Fruit fly (Drosophila melanogaster): ENCODE results near the gene CG4613.
A peak's percentile ranks its signal among the peaks of the same experiment; 100 is the strongest.

The CG4613 gene

DNA sequence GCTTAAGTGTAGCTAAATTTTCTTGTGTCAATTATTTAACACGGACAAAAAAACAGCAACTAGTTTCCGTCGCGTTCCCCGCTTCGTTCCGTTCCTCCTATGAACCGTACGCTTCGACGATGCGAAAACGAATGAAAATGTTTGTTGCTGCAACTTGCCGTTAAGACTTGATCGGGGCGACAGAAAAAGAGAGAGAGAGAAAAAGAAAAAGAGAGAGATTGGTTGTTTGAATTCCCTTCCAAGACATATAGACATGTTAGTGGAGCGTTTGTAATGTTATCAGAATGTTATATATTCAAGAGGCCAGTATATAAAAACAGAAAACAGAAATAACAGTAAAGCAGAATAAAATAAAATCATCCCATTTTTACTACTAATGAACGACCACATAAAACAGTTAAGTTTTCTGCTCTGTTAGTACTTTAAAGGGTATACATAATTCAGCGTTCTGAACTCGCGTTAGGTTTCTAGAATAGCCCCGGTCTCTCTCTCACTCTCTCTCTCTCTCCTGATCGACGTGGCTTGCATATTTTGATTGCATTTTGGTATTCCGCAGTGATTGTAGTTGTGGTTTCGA lies 29.4 kb upstream of the CG4613 start, which contains the start of gene Gbs-70E:
Gene Gbs-70E (minus strand): TSS at position 137 of the 577 bp plus-strand sequence.
- peak; percentile 96 for TF ChIP-seq topi (GFP tag; optimal IDR thresholded peaks at IDR 0.05)
- peak; percentile 94 for TF ChIP-seq CG34406 (GFP tag; optimal IDR thresholded peaks at IDR 0.05)
- TF ChIP-seq Hr39 (GFP tag; optimal IDR thresholded peaks at IDR 0.05) = peak; percentile 94
- peak; percentile 95 for TF ChIP-seq Sox102F (GFP tag; optimal IDR thresholded peaks at IDR 0.05)
- TF ChIP-seq eg (GFP tag; IDR thresholded peaks at IDR 0.05) = peak; percentile 88
- peak; percentile 98 for TF ChIP-seq esn (GFP tag; optimal IDR thresholded peaks at IDR 0.05)
- TF ChIP-seq acj6 (GFP tag; optimal IDR thresholded peaks at IDR 0.05) = peak; percentile 94
- peak; percentile 99 for TF ChIP-seq svp (GFP tag)
- TF ChIP-seq Hr4 (GFP tag; optimal IDR thresholded peaks at IDR 0.05) = peak; percentile 95
- TF ChIP-seq CG9139 (GFP tag; optimal IDR thresholded peaks at IDR 0.05) = peak; percentile 91
- TF ChIP-seq pdm3 (GFP tag; optimal IDR thresholded peaks at IDR 0.05) = peak; percentile 95
- peak; percentile 93 for TF ChIP-seq CG11762 (GFP tag; optimal IDR thresholded peaks at IDR 0.05; ENCODE audit: insufficient read depth)
- peak; percentile 94 for TF ChIP-seq CG31627 (GFP tag; optimal IDR thresholded peaks at IDR 0.05)
- peak; percentile 91 for TF ChIP-seq CG32006 (GFP tag; optimal IDR thresholded peaks at IDR 0.05)
- peak; percentile 93 for TF ChIP-seq CG8632 (GFP tag; optimal IDR thresholded peaks at IDR 0.05)
- peak; percentile 96 for TF ChIP-seq CG15336 (GFP tag; IDR thresholded peaks at IDR 0.05)
- peak; percentile 87 for TF ChIP-seq CG10669 (GFP tag; optimal IDR thresholded peaks at IDR 0.05)
- TF ChIP-seq spab (GFP tag; optimal IDR thresholded peaks at IDR 0.05) = peak; percentile 89
- peak; percentile 70 for TF ChIP-seq dac (GFP tag; optimal IDR thresholded peaks at IDR 0.05)
- TF ChIP-seq lz (GFP tag; optimal IDR thresholded peaks at IDR 0.05) = peak; percentile 96
- TF ChIP-seq cyc (GFP tag; optimal IDR thresholded peaks at IDR 0.05) = peak; percentile 92
- TF ChIP-seq Eip78C (GFP tag) = peak; percentile 99
- peak; percentile 93 for TF ChIP-seq Ets21C (GFP tag; optimal IDR thresholded peaks at IDR 0.05)
- peak; percentile 93 for TF ChIP-seq CG6808 (GFP tag; optimal IDR thresholded peaks at IDR 0.05)
- TF ChIP-seq Sox15 (GFP tag; optimal IDR thresholded peaks at IDR 0.05) = peak; percentile 91
- TF ChIP-seq Smox (GFP tag; optimal IDR thresholded peaks at IDR 0.05) = peak; percentile 94
- TF ChIP-seq Eip93F (GFP tag; optimal IDR thresholded peaks at IDR 0.05) = peak; percentile 69
- peak; percentile 71 for TF ChIP-seq CG4318 (GFP tag; optimal IDR thresholded peaks at IDR 0.05)
- TF ChIP-seq Sox14 (GFP tag; optimal IDR thresholded peaks at IDR 0.05) = peak; percentile 96
- peak; percentile 96 for TF ChIP-seq CG6792 (GFP tag; optimal IDR thresholded peaks at IDR 0.05)
- peak; percentile 94 for TF ChIP-seq CG3919 (GFP tag; optimal IDR thresholded peaks at IDR 0.05)
- peak; percentile 73 to 90 for TF ChIP-seq salr (GFP tag; optimal IDR thresholded peaks at IDR 0.05)
- TF ChIP-seq CG6276 (GFP tag; optimal IDR thresholded peaks at IDR 0.05) = peak; percentile 89
- TF ChIP-seq Hr38 (GFP tag; optimal IDR thresholded peaks at IDR 0.05) = no peak
- TF ChIP-seq dsx (GFP tag; optimal IDR thresholded peaks at IDR 0.05; ENCODE audit: poor library complexity, severe bottlenecking) = peak; percentile 92
- peak; percentile 88 for TF ChIP-seq CG6163 (GFP tag; IDR thresholded peaks at IDR 0.05)
- peak; percentile 90 for TF ChIP-seq CG8319 (GFP tag; optimal IDR thresholded peaks at IDR 0.05)
- TF ChIP-seq CG3032 (tag; optimal IDR thresholded peaks at IDR 0.05) = peak; percentile 89
- peak; percentile 95 for TF ChIP-seq net (GFP tag; optimal IDR thresholded peaks at IDR 0.05)
- peak; percentile 92 for TF ChIP-seq CG16779 (tag; optimal IDR thresholded peaks at IDR 0.05)
- peak; percentile 85 for TF ChIP-seq fd85E (GFP tag; optimal IDR thresholded peaks at IDR 0.05)
- peak; percentile 91 for TF ChIP-seq Ets96B (tag; optimal IDR thresholded peaks at IDR 0.05)
- peak; percentile 87 for TF ChIP-seq fd59A (GFP tag; optimal IDR thresholded peaks at IDR 0.05)
- TF ChIP-seq achi (GFP tag; optimal IDR thresholded peaks at IDR 0.05) = peak; percentile 93
- TF ChIP-seq CG7368 (GFP tag; optimal IDR thresholded peaks at IDR 0.05) = peak; percentile 90
- peak; percentile 94 for TF ChIP-seq vri (GFP tag; optimal IDR thresholded peaks at IDR 0.05)
- TF ChIP-seq OdsH (GFP tag; optimal IDR thresholded peaks at IDR 0.05) = peak; percentile 94
- TF ChIP-seq CG11902 (GFP tag; optimal IDR thresholded peaks at IDR 0.05) = peak; percentile 81
- peak; percentile 96 for TF ChIP-seq CG6854 (GFP tag; optimal IDR thresholded peaks at IDR 0.05)
- peak; percentile 97 for TF ChIP-seq Met (GFP tag; optimal IDR thresholded peaks at IDR 0.05)
- peak; percentile 90 for TF ChIP-seq Gug (GFP tag; IDR thresholded peaks at IDR 0.05)
- peak; percentile 88 for TF ChIP-seq Lpt (GFP tag; optimal IDR thresholded peaks at IDR 0.05)

Data from whole organism, prepupa.